Worm (Caenorhabditis elegans): ENCODE results near the gene F53F1.6.
A peak's percentile ranks its signal among the peaks of the same experiment; 100 is the strongest.

- no peak for TF ChIP-seq ref-1 (GFP tag; conservative IDR thresholded peaks at IDR 0.05)
- peak; percentile 59; the same call in 1 of the 2 replicates for TF ChIP-seq flt-1 (GFP tag; IDR thresholded peaks at IDR 0.05)
- no peak for TF ChIP-seq ztf-23 (GFP tag; IDR thresholded peaks at IDR 0.05)
- TF ChIP-seq klf-2 (GFP tag; conservative IDR thresholded peaks at IDR 0.05), result no peak
- TF ChIP-seq cog-1 (tag; optimal IDR thresholded peaks at IDR 0.05), result no peak
- no peak for TF ChIP-seq tab-1 (GFP tag; IDR thresholded peaks at IDR 0.05)
Measured at ce11 chrV:13374532-13374931, 42.9 kb downstream of the F53F1.6 start.
